Fruit fly (Drosophila melanogaster): ENCODE measurements around the gene SuUR.

DNA sequence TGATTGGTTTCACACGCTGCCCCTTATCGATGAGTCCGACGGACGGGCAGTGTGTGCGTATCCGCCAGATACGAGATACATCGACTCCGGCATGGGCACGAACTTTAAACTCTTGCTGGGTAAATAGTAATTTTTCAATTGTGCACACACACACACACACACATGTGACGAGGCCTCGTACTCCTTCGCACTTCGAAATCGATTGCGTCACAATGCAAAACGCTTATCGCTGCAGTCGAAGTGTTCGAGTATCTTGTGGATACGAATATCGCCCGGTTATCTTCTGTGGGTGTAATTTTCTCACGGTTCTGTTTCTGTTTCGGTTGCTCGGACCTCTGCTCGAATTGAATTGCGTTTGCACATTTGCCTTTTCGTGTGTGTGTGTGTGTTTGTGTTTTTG is 29.8 kb upstream of the SuUR start:
- no peak for TF ChIP-seq CG11294 (GFP tag; IDR thresholded peaks at IDR 0.05)
- TF ChIP-seq lz (GFP tag; optimal IDR thresholded peaks at IDR 0.05), result no peak
- no peak for TF ChIP-seq CG1621 (tag; optimal IDR thresholded peaks at IDR 0.05)
- TF ChIP-seq CG8319 (GFP tag; optimal IDR thresholded peaks at IDR 0.05), result no peak
- TF ChIP-seq topi (GFP tag; optimal IDR thresholded peaks at IDR 0.05), result no peak
- TF ChIP-seq CG8632 (GFP tag; optimal IDR thresholded peaks at IDR 0.05), result no peak
- TF ChIP-seq achi (GFP tag; optimal IDR thresholded peaks at IDR 0.05), result no peak
- no peak for TF ChIP-seq pdm3 (GFP tag; optimal IDR thresholded peaks at IDR 0.05)
- TF ChIP-seq Gug (GFP tag; IDR thresholded peaks at IDR 0.05), result no peak
- no peak for TF ChIP-seq ss (GFP tag; optimal IDR thresholded peaks at IDR 0.05)
- no peak for TF ChIP-seq cyc (GFP tag; optimal IDR thresholded peaks at IDR 0.05)

Data from whole organism, prepupa.